Worm (Caenorhabditis elegans) whole organism, young adult: Measurements from ENCODE around the gene F10E9.5.

ENCODE experiments used
- C17E4.6 ChIP-seq: fragments of 200-800 bp; sonication (Bioruptor generic); IDR thresholded peaks from 2 replicates; pipeline ENCODE4 v1.3.6; 2022; ENCODE audit warnings: missing genetic modification reagents, missing genetic modification characterization, missing compliant biosample characterization
- D2030.7 ChIP-seq: fragments of 200-800 bp; sonication (Bioruptor generic); IDR thresholded peaks from 2 replicates; pipeline ENCODE4 v1.3.6; 2022; ENCODE audit warnings: missing genetic modification reagents, missing genetic modification characterization, missing compliant biosample characterization
- F22D6.2 ChIP-seq: sonication (generic microtip); optimal IDR thresholded peaks from 2 replicates; lab custom pipeline; 2016; ENCODE audit warnings: mild to moderate bottlenecking, missing genetic modification characterization, missing compliant biosample characterization
- F49E8.2 ChIP-seq: sonication (generic microtip); optimal IDR thresholded peaks from 3 replicates; lab custom pipeline; 2017; ENCODE audit warnings: missing genetic modification characterization, mild to moderate bottlenecking, missing compliant biosample characterization, antibody characterized with exemption, moderate library complexity; ENCODE audit not compliant: insufficient read depth
- F57A8.1 ChIP-seq: fragments of 200-800 bp; sonication (Bioruptor generic); optimal IDR thresholded peaks from 2 replicates; lab custom pipeline; 2018; ENCODE audit warnings: mild to moderate bottlenecking, missing genetic modification characterization, moderate library complexity, missing compliant biosample characterization
- Y79H2A.3 ChIP-seq: fragments of 200-800 bp; sonication (Bioruptor generic); conservative IDR thresholded peaks from 2 replicates; pipeline ENCODE4 v1.3.6; 2022; ENCODE audit warnings: missing genetic modification reagents, missing genetic modification characterization, missing compliant biosample characterization
- ZK185.1 ChIP-seq: sonication (generic microtip); optimal IDR thresholded peaks from 2 replicates; lab custom pipeline; 2016; ENCODE audit warnings: mild to moderate bottlenecking, missing genetic modification characterization, missing compliant biosample characterization; ENCODE audit not compliant: poor library complexity, severe bottlenecking
- atf-7 ChIP-seq: sonication (generic microtip); optimal IDR thresholded peaks from 2 replicates; lab custom pipeline; 2017; ENCODE audit warnings: mild to moderate bottlenecking, missing genetic modification characterization, missing compliant biosample characterization
- cebp-1 ChIP-seq, 2 experiments: fragments of 200-800 bp in 1 of 2; sonication (Bioruptor generic) in 1 of 2; sonication (generic microtip) in 1 of 2; IDR thresholded peaks in 1 of 2; optimal IDR thresholded peaks in 1 of 2; 2 replicates each; pipeline versions ENCODE4 v1.3.6 to Lab custom; 2017 to 2022; ENCODE audit warnings: missing compliant biosample characterization in 2 of 2, missing genetic modification characterization in 2 of 2, mild to moderate bottlenecking in 1 of 2, missing genetic modification reagents in 1 of 2, moderate library complexity in 1 of 2
- cebp-2 ChIP-seq: fragments of 200-800 bp; sonication (Bioruptor generic); IDR thresholded peaks from 2 replicates; pipeline ENCODE4 v1.3.6; 2022; ENCODE audit warnings: missing genetic modification characterization, missing compliant biosample characterization
- ceh-40 ChIP-seq: fragments of 200-800 bp; sonication (Bioruptor generic); IDR thresholded peaks from 2 replicates; pipeline ENCODE4 v1.3.6; 2022; ENCODE audit warnings: missing genetic modification characterization, missing compliant biosample characterization
- ceh-58 ChIP-seq: fragments of 200-800 bp; sonication (Bioruptor generic); IDR thresholded peaks from 2 replicates; pipeline ENCODE4 v1.3.6; 2022; ENCODE audit warnings: missing genetic modification characterization, missing compliant biosample characterization
- dox-1 ChIP-seq: fragments of 200-800 bp; sonication (Bioruptor generic); IDR thresholded peaks from 2 replicates; pipeline ENCODE4 v1.3.6; 2022; ENCODE audit warnings: missing genetic modification reagents, missing genetic modification characterization, missing compliant biosample characterization
- egl-44 ChIP-seq: fragments of 200-800 bp; sonication (Bioruptor generic); IDR thresholded peaks from 2 replicates; pipeline ENCODE4 v1.3.6; 2022; ENCODE audit warnings: missing genetic modification reagents, missing genetic modification characterization, missing compliant biosample characterization
- fkh-3 ChIP-seq: sonication (generic microtip); optimal IDR thresholded peaks from 2 replicates; lab custom pipeline; 2016; ENCODE audit warnings: mild to moderate bottlenecking, missing genetic modification characterization, missing compliant biosample characterization
- lin-54 ChIP-seq: fragments of 200-800 bp; sonication (Bioruptor generic); optimal IDR thresholded peaks from 2 replicates; lab custom pipeline; 2018; ENCODE audit warnings: mild to moderate bottlenecking, missing genetic modification characterization, missing compliant biosample characterization
- lsy-27 ChIP-seq: sonication (generic microtip); optimal IDR thresholded peaks from 2 replicates; lab custom pipeline; 2017; ENCODE audit warnings: missing genetic modification characterization, mild to moderate bottlenecking, missing compliant biosample characterization, antibody characterized with exemption, missing genotype, borderline replicate concordance; ENCODE audit not compliant: insufficient read depth
- madf-10 ChIP-seq: sonication (generic microtip); optimal IDR thresholded peaks from 2 replicates; lab custom pipeline; 2016; ENCODE audit warnings: mild to moderate bottlenecking, missing genetic modification characterization, missing compliant biosample characterization
- madf-3 ChIP-seq: fragments of 200-800 bp; sonication (Bioruptor generic); IDR thresholded peaks from 2 replicates; pipeline ENCODE4 v1.3.6; 2022; ENCODE audit warnings: missing genetic modification reagents, missing genetic modification characterization, missing compliant biosample characterization
- madf-8 ChIP-seq: fragments of 200-800 bp; sonication (Bioruptor generic); conservative IDR thresholded peaks from 2 replicates; pipeline ENCODE4 v1.3.6; 2022; ENCODE audit warnings: missing genetic modification reagents, missing genetic modification characterization, missing compliant biosample characterization
- mel-28 ChIP-seq: sonication (generic microtip); optimal IDR thresholded peaks from 2 replicates; lab custom pipeline; 2016; ENCODE audit warnings: borderline replicate concordance, mild to moderate bottlenecking, missing genetic modification characterization, missing compliant biosample characterization
- mxl-1 ChIP-seq: sonication (generic microtip); optimal IDR thresholded peaks from 2 replicates; lab custom pipeline; 2016; ENCODE audit warnings: missing genetic modification characterization, missing compliant biosample characterization
- nhr-179 ChIP-seq: sonication (generic microtip); optimal IDR thresholded peaks from 2 replicates; lab custom pipeline; 2016; ENCODE audit warnings: mild to moderate bottlenecking, missing genetic modification characterization, missing compliant biosample characterization
- nhr-80 ChIP-seq: sonication (generic microtip); optimal IDR thresholded peaks from 2 replicates; lab custom pipeline; 2016; ENCODE audit warnings: missing genetic modification characterization, missing compliant biosample characterization
- rcor-1 ChIP-seq: fragments of 200-800 bp; sonication (Bioruptor generic); IDR thresholded peaks from 2 replicates; pipeline ENCODE4 v1.3.6; 2022; ENCODE audit warnings: missing genetic modification reagents, missing genetic modification characterization, missing compliant biosample characterization
- rpc-1 ChIP-seq, 2 experiments: fragments of 150-350 bp in 1 of 2; sonication (generic microtip) in 1 of 2; optimal IDR thresholded peaks; 2 replicates each; lab custom pipeline; 2014 to 2018; ENCODE audit warnings: missing biosample characterization in 1 of 2, missing genetic modification characterization in 1 of 2, missing genetic modification reagents in 1 of 2, missing genotype in 1 of 2
- snpc-3.4 ChIP-seq: sonication (generic microtip); optimal IDR thresholded peaks from 2 replicates; lab custom pipeline; 2017; ENCODE audit warnings: missing genetic modification characterization, mild to moderate bottlenecking, missing compliant biosample characterization, antibody characterized with exemption, moderate library complexity, missing genotype, missing genetic modification reagents
- tlf-1 ChIP-seq: fragments of 200-800 bp; sonication (Bioruptor generic); optimal IDR thresholded peaks from 2 replicates; lab custom pipeline; 2018; ENCODE audit warnings: mild to moderate bottlenecking, missing genetic modification characterization, missing compliant biosample characterization
- unc-62 ChIP-seq: fragments of 150-350 bp; optimal IDR thresholded peaks from 2 replicates; lab custom pipeline; 2014; ENCODE audit warnings: missing biosample characterization, missing genetic modification reagents, missing genetic modification characterization
- ztf-6 ChIP-seq: fragments of 200-800 bp; sonication (Bioruptor generic); IDR thresholded peaks from 2 replicates; pipeline ENCODE4 v1.3.6; 2022; ENCODE audit warnings: missing genetic modification reagents, missing genetic modification characterization, missing compliant biosample characterization

F10E9.5 gene

ce11 chrIII:8291268-8292032 lies 15.9 kb upstream of the F10E9.5 start:
- no peak for TF ChIP-seq tlf-1 (GFP tag; lab: Kevin White, UChicago)
- no peak for TF ChIP-seq mel-28
- no peak for TF ChIP-seq F22D6.2 (tag; lab: Kevin White, UChicago)
- no peak for TF ChIP-seq egl-44 (GFP tag; lab: Robert Waterston, UW)
- peak; percentile 60 for TF ChIP-seq nhr-80 (tag; lab: Kevin White, UChicago)
- TF ChIP-seq F57A8.1 (GFP tag; lab: Kevin White, UChicago): no peak
- no peak for TF ChIP-seq mxl-1 (tag; lab: Kevin White, UChicago)
- TF ChIP-seq cebp-2 (GFP tag; lab: Robert Waterston, UW): no peak
- no peak for TF ChIP-seq snpc-3.4 (tag; lab: Kevin White, UChicago)
- TF ChIP-seq Y79H2A.3: no peak
- TF ChIP-seq lin-54: no peak
- TF ChIP-seq madf-10 (tag; lab: Kevin White, UChicago): no peak
- no peak for TF ChIP-seq rcor-1 (GFP tag; lab: Robert Waterston, UW)
- TF ChIP-seq C17E4.6 (GFP tag; lab: Robert Waterston, UW): no peak
- no peak for TF ChIP-seq ZK185.1
- no peak for TF ChIP-seq D2030.7 (GFP tag; lab: Robert Waterston, UW)
- TF ChIP-seq F49E8.2 (tag; lab: Kevin White, UChicago): no peak
- TF ChIP-seq dox-1 (GFP tag; lab: Robert Waterston, UW): 0 out of 2 replicates have a peak, but pooled peaks have one; percentile 22

DNA sequence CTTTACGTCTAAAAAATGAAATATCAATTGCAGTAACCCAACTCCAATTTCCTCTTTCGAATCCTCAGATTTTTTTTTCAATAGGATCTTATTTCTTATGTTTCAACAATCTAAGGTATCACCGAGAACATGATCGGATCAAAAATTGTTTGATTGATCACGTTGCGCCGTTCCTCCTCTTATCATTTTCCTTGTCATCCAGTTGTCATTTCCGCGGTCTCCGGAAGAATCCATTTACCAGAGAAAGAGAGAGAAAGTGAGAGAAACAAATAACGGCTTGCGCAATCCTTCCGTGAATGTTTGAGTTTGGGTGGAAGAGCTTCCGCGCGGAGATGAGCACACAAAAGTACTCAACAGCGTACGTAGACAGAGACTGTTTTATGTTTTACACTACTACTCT lies 14.1 kb upstream of the F10E9.5 start:
- TF ChIP-seq nhr-179: no peak
- no peak for TF ChIP-seq tlf-1 (GFP tag; lab: Kevin White, UChicago)
- no peak for TF ChIP-seq F49E8.2 (tag; lab: Kevin White, UChicago)
- TF ChIP-seq nhr-80 (tag; lab: Kevin White, UChicago): peak; percentile 68
- TF ChIP-seq madf-8 (GFP tag; lab: Robert Waterston, UW): no peak
- peak; percentile 42 for TF ChIP-seq unc-62 (GFP tag; lab: Kevin White, UChicago)
- TF ChIP-seq, all 124 proteins: peak for 2

DNA sequence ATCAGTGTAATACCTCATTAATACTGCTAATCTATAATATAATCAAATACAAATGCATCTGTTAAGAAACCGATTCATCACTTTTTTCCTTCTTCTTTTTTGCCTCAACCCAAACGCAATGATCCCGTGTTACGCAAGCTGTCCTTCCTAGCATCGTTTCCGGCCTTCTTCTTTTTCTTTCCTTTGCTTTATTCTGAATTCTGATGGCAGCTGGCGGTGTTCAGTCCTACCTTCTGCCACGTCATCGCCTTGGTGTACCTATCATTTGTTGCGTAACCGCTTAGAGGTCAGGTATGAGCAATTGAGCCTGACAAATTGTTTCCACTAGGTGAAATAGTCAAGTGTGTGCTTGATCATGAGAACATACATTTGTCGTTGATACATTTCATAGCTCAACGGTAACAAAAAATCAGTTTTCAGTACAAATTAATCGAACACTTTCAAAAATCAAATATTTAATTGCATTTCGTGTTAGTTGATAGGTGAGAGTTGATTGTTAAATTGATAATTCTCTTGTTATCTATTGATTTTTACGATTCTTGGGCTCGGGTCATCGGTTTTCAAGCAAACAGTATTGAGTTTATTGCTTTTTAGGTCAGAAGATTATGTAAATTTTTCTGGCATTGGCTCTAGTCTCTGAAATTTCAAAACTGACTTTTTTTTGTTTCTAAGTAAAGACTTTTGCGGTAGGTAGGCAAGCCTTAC lies 9.0 kb upstream of the F10E9.5 start:
- TF ChIP-seq ztf-6 (GFP tag; lab: Robert Waterston, UW) (no peak), cebp-1 (GFP tag; IDR thresholded peaks at IDR 0.05; lab: Robert Waterston, UW) (no peak), cebp-1 (tag; optimal IDR thresholded peaks at IDR 0.05; lab: Kevin White, UChicago) (no peak), atf-7 (no peak), F49E8.2 (tag; lab: Kevin White, UChicago) (no peak), ceh-40 (GFP tag; lab: Robert Waterston, UW) (no peak), lsy-27 (tag; lab: Kevin White, UChicago) (no peak), madf-3 (GFP tag; lab: Robert Waterston, UW) (no peak), lin-54 (no peak), rpc-1 (optimal IDR thresholded peaks at IDR 0.05; lab: Kevin White, UChicago) (no peak), rpc-1 (tag; optimal IDR thresholded peaks at IDR 0.05; lab: Kevin White, UChicago) (no peak), fkh-3 (tag; lab: Kevin White, UChicago) (no peak), ceh-58 (GFP tag; lab: Robert Waterston, UW) (no peak)
